Fruit fly (Drosophila melanogaster): ENCODE data around the gene Cbp80.

DNA sequence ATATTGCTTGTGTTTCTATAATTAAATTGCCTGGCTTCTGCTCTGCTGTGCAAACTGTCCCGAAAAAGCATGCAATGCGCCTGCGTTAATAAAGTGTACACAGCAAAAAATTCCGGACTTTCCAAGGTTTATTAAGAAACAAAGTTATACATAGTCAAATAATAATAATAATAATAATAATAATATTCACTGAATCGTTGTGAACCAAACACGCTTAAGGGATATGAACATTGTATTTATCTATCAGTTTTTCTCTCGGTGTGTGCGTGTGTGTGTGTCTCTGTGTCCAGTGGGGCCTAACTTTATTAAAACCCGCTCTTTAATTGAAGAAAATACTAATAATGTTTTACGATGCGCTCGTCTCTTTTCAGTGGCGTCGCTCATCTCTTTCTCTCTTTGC lies 41.4 kb downstream of the Cbp80 start:
- TF ChIP-seq hth (optimal IDR thresholded peaks at IDR 0.05) (no peak), org-1 (GFP tag; optimal IDR thresholded peaks at IDR 0.05) (no peak), corto (GFP tag; optimal IDR thresholded peaks at IDR 0.05) (no peak), CG4854 (GFP tag; optimal IDR thresholded peaks at IDR 0.05) (no peak), fu2 (GFP tag; optimal IDR thresholded peaks at IDR 0.05) (no peak), CG6683 (GFP tag; optimal IDR thresholded peaks at IDR 0.05) (peak; percentile 32), slou (GFP tag; optimal IDR thresholded peaks at IDR 0.05) (no peak), Bgb (GFP tag; IDR thresholded peaks at IDR 0.05; ENCODE audit: partially characterized antibody) (no peak), usp (GFP tag; optimal IDR thresholded peaks at IDR 0.05) (no peak), CG5180 (GFP tag; optimal IDR thresholded peaks at IDR 0.05) (no peak), B-H2 (GFP tag; optimal IDR thresholded peaks at IDR 0.05) (no peak), ind (GFP tag; optimal IDR thresholded peaks at IDR 0.05) (no peak)
